Fruit fly (Drosophila melanogaster) whole organism, embryonic: Measurements from ENCODE around the gene prt.

Source experiments
- Abd-B ChIP-seq: fragments of 200-800 bp; sonication (Bioruptor generic); optimal IDR thresholded peaks from 2 replicates; lab custom pipeline; 2018; ENCODE audit warnings: missing biosample characterization, mild to moderate bottlenecking, missing genetic modification characterization, moderate library complexity
- Bteb2 ChIP-seq: fragments of 200-800 bp; sonication (Bioruptor generic); optimal IDR thresholded peaks from 2 replicates; lab custom pipeline; 2016; ENCODE audit warnings: missing biosample characterization, missing genetic modification characterization
- CG10274 ChIP-seq: fragments of 200-800 bp; sonication (Bioruptor generic); optimal IDR thresholded peaks from 3 replicates; lab custom pipeline; 2017; ENCODE audit warnings: missing biosample characterization, mild to moderate bottlenecking, missing genetic modification characterization
- CG10321 ChIP-seq: fragments of 200-800 bp; sonication (Bioruptor generic); IDR thresholded peaks from 2 replicates; pipeline ENCODE4 v1.3.6; 2022; ENCODE audit warnings: missing biosample characterization, missing genetic modification characterization
- CG11504 ChIP-seq: fragments of 200-800 bp; sonication (Bioruptor generic); optimal IDR thresholded peaks from 3 replicates; lab custom pipeline; 2019; ENCODE audit warnings: missing biosample characterization, mild to moderate bottlenecking, missing genetic modification characterization, moderate library complexity
- CG13775 ChIP-seq: fragments of 200-800 bp; sonication (Bioruptor generic); optimal IDR thresholded peaks from 3 replicates; lab custom pipeline; 2017; ENCODE audit warnings: missing biosample characterization, mild to moderate bottlenecking, missing genetic modification characterization
- CG14710 ChIP-seq: fragments of 200-800 bp; sonication (Bioruptor generic); optimal IDR thresholded peaks from 3 replicates; lab custom pipeline; 2019; ENCODE audit warnings: missing biosample characterization, mild to moderate bottlenecking, missing genetic modification characterization, moderate library complexity
- CG15601 ChIP-seq: fragments of 200-800 bp; sonication (Bioruptor generic); optimal IDR thresholded peaks from 3 replicates; lab custom pipeline; 2019; ENCODE audit warnings: missing biosample characterization, mild to moderate bottlenecking, missing genetic modification characterization, moderate library complexity
- CG2116 ChIP-seq: fragments of 200-800 bp; sonication (Bioruptor generic); optimal IDR thresholded peaks from 3 replicates; lab custom pipeline; 2018; ENCODE audit warnings: missing biosample characterization, mild to moderate bottlenecking, missing genetic modification characterization
- CG30403 ChIP-seq: fragments of 200-800 bp; sonication (Bioruptor generic); optimal IDR thresholded peaks from 3 replicates; lab custom pipeline; 2016; ENCODE audit warnings: missing biosample characterization, missing genetic modification characterization
- CG30431 ChIP-seq: fragments of 200-800 bp; sonication (Bioruptor generic); optimal IDR thresholded peaks from 2 replicates; lab custom pipeline; 2017; ENCODE audit warnings: missing biosample characterization, missing genetic modification characterization
- CG4617 ChIP-seq: fragments of 200-800 bp; sonication (Bioruptor generic); optimal IDR thresholded peaks from 3 replicates; lab custom pipeline; 2016; ENCODE audit warnings: missing biosample characterization, missing genetic modification characterization, borderline replicate concordance
- CG4820 ChIP-seq: fragments of 200-800 bp; sonication (Bioruptor generic); optimal IDR thresholded peaks from 3 replicates; lab custom pipeline; 2016; ENCODE audit warnings: missing biosample characterization, missing genetic modification characterization
- CG7745 ChIP-seq: fragments of 200-800 bp; sonication (Bioruptor generic); optimal IDR thresholded peaks from 2 replicates; lab custom pipeline; 2018; ENCODE audit warnings: missing biosample characterization, mild to moderate bottlenecking, missing genetic modification characterization, moderate library complexity
- CG7928 ChIP-seq: fragments of 200-800 bp; sonication (Bioruptor generic); optimal IDR thresholded peaks from 2 replicates; lab custom pipeline; 2017; ENCODE audit warnings: missing biosample characterization, mild to moderate bottlenecking, missing genetic modification characterization
- CG8290 ChIP-seq, 3 experiments: fragments of 200-800 bp; sonication (Bioruptor generic); optimal IDR thresholded peaks; 2 replicates each; lab custom pipeline; 2016 to 2019; ENCODE audit warnings: missing biosample characterization in 3 of 3, missing genetic modification characterization in 3 of 3, mild to moderate bottlenecking in 2 of 3, moderate library complexity in 1 of 3
- CG8359 ChIP-seq: fragments of 200-800 bp; sonication (Bioruptor generic); optimal IDR thresholded peaks from 2 replicates; lab custom pipeline; 2017; ENCODE audit warnings: missing biosample characterization, mild to moderate bottlenecking, missing genetic modification characterization, borderline replicate concordance
- CG8388 ChIP-seq: fragments of 200-800 bp; sonication (Bioruptor generic); optimal IDR thresholded peaks from 2 replicates; lab custom pipeline; 2019; ENCODE audit warnings: missing biosample characterization, mild to moderate bottlenecking, missing genetic modification characterization, moderate library complexity
- CG8924 ChIP-seq: fragments of 200-800 bp; optimal IDR thresholded peaks from 3 replicates; lab custom pipeline; 2019; ENCODE audit warnings: missing biosample characterization, mild to moderate bottlenecking, missing genetic modification characterization, moderate library complexity
- CG9876 ChIP-seq: fragments of 200-800 bp; sonication (Bioruptor generic); optimal IDR thresholded peaks from 2 replicates; lab custom pipeline; 2016; ENCODE audit warnings: missing biosample characterization, missing genetic modification characterization
- Drgx ChIP-seq: fragments of 200-800 bp; sonication (Bioruptor generic); IDR thresholded peaks from 2 replicates; pipeline ENCODE4 v1.3.6; 2022; ENCODE audit warnings: missing biosample characterization, missing genetic modification characterization
- Fer1 ChIP-seq: fragments of 200-800 bp; sonication (Bioruptor generic); optimal IDR thresholded peaks from 2 replicates; lab custom pipeline; 2017; ENCODE audit warnings: missing biosample characterization, mild to moderate bottlenecking, missing genetic modification characterization
- Hand ChIP-seq: fragments of 200-800 bp; sonication (Bioruptor generic); optimal IDR thresholded peaks from 2 replicates; lab custom pipeline; 2017; ENCODE audit warnings: mild to moderate bottlenecking, missing biosample characterization, missing genetic modification reagents, missing genetic modification characterization
- Myb ChIP-seq: fragments of 200-800 bp; sonication (Bioruptor generic); optimal IDR thresholded peaks from 2 replicates; lab custom pipeline; 2016; ENCODE audit warnings: missing biosample characterization, missing genetic modification characterization
- Nf-YA ChIP-seq: fragments of 200-800 bp; sonication (Bioruptor generic); IDR thresholded peaks from 2 replicates; pipeline ENCODE4 v1.3.6; 2022; ENCODE audit warnings: missing biosample characterization, missing genetic modification characterization
- bab2 ChIP-seq: fragments of 200-800 bp; sonication (Bioruptor generic); optimal IDR thresholded peaks from 2 replicates; lab custom pipeline; 2016; ENCODE audit warnings: missing biosample characterization, missing genetic modification characterization
- bbx ChIP-seq: fragments of 200-800 bp; sonication (Bioruptor generic); IDR thresholded peaks from 2 replicates; pipeline ENCODE4 v1.3.6; 2022; ENCODE audit warnings: missing biosample characterization, missing genetic modification characterization; ENCODE audit not compliant: partially characterized antibody
- br ChIP-seq: fragments of >200 bp; optimal IDR thresholded peaks from 2 replicates; lab custom pipeline; 2017
- bsh ChIP-seq, 2 experiments: fragments of 200-800 bp; sonication (Bioruptor generic); optimal IDR thresholded peaks; 2 replicates each; lab custom pipeline; 2017 to 2018; ENCODE audit warnings: mild to moderate bottlenecking in 2 of 2, missing biosample characterization in 2 of 2, missing genetic modification characterization in 2 of 2, moderate library complexity in 1 of 2
- chinmo ChIP-seq: fragments of 200-800 bp; sonication (Bioruptor generic); IDR thresholded peaks from 4 replicates; pipeline ENCODE4 v1.3.6; 2022; ENCODE audit warnings: missing biosample characterization, missing genetic modification characterization; ENCODE audit not compliant: partially characterized antibody
- croc ChIP-seq: fragments of 200-800 bp; sonication (Bioruptor generic); conservative IDR thresholded peaks from 3 replicates; pipeline ENCODE4 v1.3.6; 2022; ENCODE audit warnings: missing biosample characterization, missing genetic modification characterization
- da ChIP-seq: fragments of 200-800 bp; sonication (Bioruptor generic); optimal IDR thresholded peaks from 2 replicates; lab custom pipeline; 2016; ENCODE audit warnings: missing biosample characterization, missing genetic modification characterization
- esg ChIP-seq: fragments of 200-800 bp; sonication (Bioruptor generic); conservative IDR thresholded peaks from 2 replicates; pipeline ENCODE4 v1.3.6; 2022; ENCODE audit warnings: missing biosample characterization, missing genetic modification characterization
- gro ChIP-seq: fragments of 200-800 bp; sonication (Bioruptor generic); optimal IDR thresholded peaks from 2 replicates; lab custom pipeline; 2016; ENCODE audit warnings: missing biosample characterization, missing genetic modification characterization
- jumu ChIP-seq: fragments of 200-800 bp; sonication (Bioruptor generic); optimal IDR thresholded peaks from 3 replicates; lab custom pipeline; 2016; ENCODE audit warnings: missing biosample characterization, missing genetic modification characterization
- kah ChIP-seq: fragments of 200-800 bp; sonication (Bioruptor generic); optimal IDR thresholded peaks from 2 replicates; lab custom pipeline; 2018; ENCODE audit warnings: missing biosample characterization, mild to moderate bottlenecking, missing genetic modification characterization
- lbe ChIP-seq: fragments of 200-800 bp; sonication (Bioruptor generic); optimal IDR thresholded peaks from 2 replicates; lab custom pipeline; 2016; ENCODE audit warnings: missing biosample characterization, mild to moderate bottlenecking, missing genetic modification characterization
- lola ChIP-seq, 3 experiments: fragments of >200 bp in 2 of 3; fragments of 200-800 bp in 1 of 3; sonication (Bioruptor generic) in 1 of 3; optimal IDR thresholded peaks; 2 replicates each; lab custom pipeline; 2017 to 2019; ENCODE audit warnings: missing biosample characterization in 3 of 3, missing genetic modification characterization in 3 of 3, mild to moderate bottlenecking in 1 of 3, moderate library complexity in 1 of 3
- lov ChIP-seq, 2 experiments: fragments of 200-800 bp in 1 of 2; fragments of >200 bp in 1 of 2; sonication (Bioruptor generic) in 1 of 2; IDR thresholded peaks in 1 of 2; optimal IDR thresholded peaks in 1 of 2; 2 replicates in 1 of 2; 3 replicates in 1 of 2; pipeline versions ENCODE4 v1.3.6 to Lab custom; 2017 to 2022; ENCODE audit warnings: missing biosample characterization in 1 of 2, missing genetic modification characterization in 1 of 2
- peb ChIP-seq: fragments of 200-800 bp; sonication (Bioruptor generic); IDR thresholded peaks from 2 replicates; pipeline ENCODE4 v1.3.6; 2022; ENCODE audit warnings: missing biosample characterization, missing genetic modification characterization
- phol ChIP-seq: fragments of 200-800 bp; sonication (Bioruptor generic); optimal IDR thresholded peaks from 3 replicates; lab custom pipeline; 2018; ENCODE audit warnings: missing biosample characterization, mild to moderate bottlenecking, missing genetic modification characterization, moderate library complexity
- pzg ChIP-seq: fragments of 200-800 bp; sonication (Bioruptor generic); optimal IDR thresholded peaks from 3 replicates; lab custom pipeline; 2018; ENCODE audit warnings: missing biosample characterization, mild to moderate bottlenecking, missing genetic modification characterization, moderate library complexity
- rib ChIP-seq: fragments of 200-800 bp; sonication (Bioruptor generic); IDR thresholded peaks from 2 replicates; pipeline ENCODE4 v1.3.6; 2022; ENCODE audit warnings: missing biosample characterization, missing genetic modification characterization
- scrt ChIP-seq: fragments of 200-800 bp; sonication (Bioruptor generic); optimal IDR thresholded peaks from 2 replicates; lab custom pipeline; 2018; ENCODE audit warnings: missing biosample characterization, mild to moderate bottlenecking, missing genetic modification characterization, moderate library complexity
- seq ChIP-seq: fragments of 200-800 bp; sonication (Bioruptor generic); IDR thresholded peaks from 2 replicates; pipeline ENCODE4 v1.3.6; 2022; ENCODE audit warnings: missing biosample characterization, missing genetic modification characterization
- sim ChIP-seq: fragments of 200-800 bp; sonication (Bioruptor generic); IDR thresholded peaks from 2 replicates; pipeline ENCODE4 v1.3.6; 2022; ENCODE audit warnings: missing biosample characterization, missing genetic modification characterization
- sob ChIP-seq: fragments of 200-800 bp; sonication (Bioruptor generic); IDR thresholded peaks from 2 replicates; pipeline ENCODE4 v1.3.6; 2022; ENCODE audit warnings: missing biosample characterization, missing genetic modification characterization
- trem ChIP-seq: fragments of 200-800 bp; optimal IDR thresholded peaks from 3 replicates; lab custom pipeline; 2019; ENCODE audit warnings: missing biosample characterization, mild to moderate bottlenecking, missing genetic modification characterization, moderate library complexity
- trh ChIP-seq: fragments of 200-800 bp; sonication (Bioruptor generic); optimal IDR thresholded peaks from 2 replicates; lab custom pipeline; 2016; ENCODE audit warnings: missing biosample characterization, missing genetic modification characterization
- z ChIP-seq: fragments of 200-800 bp; sonication (Bioruptor generic); IDR thresholded peaks from 3 replicates; pipeline ENCODE4 v1.3.6; 2022; ENCODE audit warnings: missing biosample characterization, missing genetic modification characterization

Gene prt

DNA sequence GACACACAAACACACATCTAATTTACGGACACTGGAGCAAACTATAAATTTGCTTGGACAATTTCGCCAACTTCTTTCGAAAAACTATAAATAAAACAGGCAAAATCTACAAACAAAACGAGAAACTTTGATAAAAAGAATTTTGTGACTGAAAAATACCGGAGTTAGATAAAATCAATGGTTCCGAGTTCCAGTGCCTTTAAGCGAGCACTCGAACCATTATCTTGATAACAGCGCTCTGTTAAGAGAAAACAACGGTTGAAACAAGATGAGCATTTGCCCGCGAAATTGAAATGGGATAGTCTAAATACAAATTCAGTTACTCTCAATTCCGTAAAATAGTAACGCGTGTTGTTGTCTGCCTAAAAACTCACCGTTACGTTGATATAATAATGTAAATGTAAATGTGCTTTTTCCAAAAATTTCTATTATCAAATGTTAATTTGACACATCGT is 4.2 kb downstream of the prt start, which contains the start of gene CG10254 (continued):
- TF ChIP-seq CG30431 (GFP tag; lab: Kevin White, UChicago): no peak
- no peak for TF ChIP-seq trh (GFP tag; lab: Kevin White, UChicago)
- TF ChIP-seq CG11504: no peak
- TF ChIP-seq sim: no peak
- TF ChIP-seq CG14710: peak; percentile 30
- no peak for TF ChIP-seq Drgx
- no peak for TF ChIP-seq seq
- no peak for TF ChIP-seq z (GFP tag; lab: Robert Waterston, UW)
- no peak for TF ChIP-seq Hand
- TF ChIP-seq Abd-B (GFP tag; lab: Kevin White, UChicago): no peak
- no peak for TF ChIP-seq Nf-YA
- TF ChIP-seq kah: no peak
- peak; percentile 21 for TF ChIP-seq trem (tag; lab: Kevin White, UChicago)
- no peak for TF ChIP-seq CG8388 (GFP tag; lab: Kevin White, UChicago)
- no peak for TF ChIP-seq gro
- TF ChIP-seq CG13775 (GFP tag; lab: Kevin White, UChicago): no peak
- TF ChIP-seq CG7928 (GFP tag; lab: Kevin White, UChicago): peak; percentile 33
- no peak for TF ChIP-seq bab2 (GFP tag; lab: Kevin White, UChicago)
- TF ChIP-seq lov (optimal IDR thresholded peaks at IDR 0.05; lab: Kevin White, UChicago): no peak
- TF ChIP-seq lov (GFP tag; IDR thresholded peaks at IDR 0.05; lab: Robert Waterston, UW): no peak
- no peak for TF ChIP-seq CG10321 (GFP tag; lab: Robert Waterston, UW)
- no peak for TF ChIP-seq lola (GFP tag; optimal IDR thresholded peaks at IDR 0.05; lab: Kevin White, UChicago)
- TF ChIP-seq chinmo (GFP tag; lab: Robert Waterston, UW): peak; percentile 38; the same call in 1 of the 4 replicates
- TF ChIP-seq CG4820 (GFP tag; lab: Kevin White, UChicago): no peak
- TF ChIP-seq lbe (GFP tag; lab: Kevin White, UChicago): no peak
- TF ChIP-seq CG8359 (GFP tag; lab: Kevin White, UChicago): no peak
- TF ChIP-seq CG15601 (tag; lab: Kevin White, UChicago): peak; percentile 100
- TF ChIP-seq pzg (GFP tag; lab: Kevin White, UChicago): peak; percentile 59
- no peak for TF ChIP-seq sob (GFP tag; lab: Robert Waterston, UW)
- TF ChIP-seq bsh (GFP tag; optimal IDR thresholded peaks at IDR 0.05; lab: Kevin White, UChicago): no peak
- no peak for TF ChIP-seq scrt (GFP tag; lab: Kevin White, UChicago)
- no peak for TF ChIP-seq croc (GFP tag; lab: Robert Waterston, UW)
- TF ChIP-seq bbx (GFP tag; lab: Robert Waterston, UW): no peak
- peak; percentile 2 for TF ChIP-seq CG2116
- no peak for TF ChIP-seq CG10274 (GFP tag; lab: Kevin White, UChicago)
- peak; percentile 28 for TF ChIP-seq phol (tag; lab: Kevin White, UChicago)
- TF ChIP-seq Bteb2: no peak
- TF ChIP-seq br (lab: Kevin White, UChicago): no peak
- no peak for TF ChIP-seq CG9876
- no peak for TF ChIP-seq rib
- no peak for TF ChIP-seq peb (GFP tag; lab: Robert Waterston, UW)
- TF ChIP-seq Myb (GFP tag; lab: Kevin White, UChicago): peak; percentile 57
- TF ChIP-seq Fer1 (GFP tag; lab: Kevin White, UChicago): no peak
- no peak for TF ChIP-seq CG30403 (GFP tag; lab: Kevin White, UChicago)
- no peak for TF ChIP-seq jumu (GFP tag; lab: Kevin White, UChicago)
- no peak for TF ChIP-seq CG8290 (GFP tag; optimal IDR thresholded peaks at IDR 0.05; lab: Kevin White, UChicago)
- TF ChIP-seq CG8290 (tag; optimal IDR thresholded peaks at IDR 0.05; lab: Kevin White, UChicago): no peak
- peak; percentile 52 for TF ChIP-seq CG4617
- no peak for TF ChIP-seq esg (GFP tag; lab: Robert Waterston, UW)
- no peak for TF ChIP-seq CG8924
- no peak for TF ChIP-seq da (GFP tag; lab: Kevin White, UChicago)
- TF ChIP-seq CG7745: no peak
